Worm (Caenorhabditis elegans): ENCODE data around the gene K06H6.5.

Gene K06H6.5

DNA sequence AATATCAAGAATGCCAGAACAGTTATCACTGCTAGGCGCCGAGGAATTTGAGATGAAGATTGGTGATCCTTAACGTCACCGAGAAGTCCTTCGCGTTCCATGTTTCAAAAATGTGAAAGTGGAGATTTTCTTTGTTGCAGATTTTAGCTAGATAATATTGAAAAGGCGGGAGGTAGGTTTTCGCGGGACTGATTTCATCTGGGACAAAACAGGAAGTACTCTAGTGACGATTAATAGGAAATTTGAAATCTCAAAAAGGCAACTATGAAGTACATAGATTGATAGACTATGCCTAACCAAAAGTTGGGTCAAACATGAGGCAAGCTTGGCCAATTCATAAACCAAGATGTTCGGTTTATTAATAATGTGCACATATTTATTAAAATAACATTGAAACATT, 23.1 kb upstream of the K06H6.5 start, which contains the start of gene C14C6.8:
C14C6.8 (minus strand) TSS at position 101 of the 400 bp plus-strand sequence.
- TF ChIP-seq pha-4 (tag; optimal IDR thresholded peaks at IDR 0.05) (no peak), tbx-2 (tag; optimal IDR thresholded peaks at IDR 0.05) (no peak), pros-1 (tag; optimal IDR thresholded peaks at IDR 0.05) (no peak), ceh-2 (tag; optimal IDR thresholded peaks at IDR 0.05) (no peak), hlh-13 (GFP tag; optimal IDR thresholded peaks at IDR 0.05) (no peak), ttx-3 (tag; optimal IDR thresholded peaks at IDR 0.05) (no peak), C38D4.7 (GFP tag; optimal IDR thresholded peaks at IDR 0.05) (no peak), unc-86 (tag; optimal IDR thresholded peaks at IDR 0.05) (no peak), ceh-9 (tag; optimal IDR thresholded peaks at IDR 0.05) (no peak), ceh-34 (tag; optimal IDR thresholded peaks at IDR 0.05) (no peak), pag-3 (tag; optimal IDR thresholded peaks at IDR 0.05; ENCODE audit: borderline replicate concordance) (no peak), ceh-24 (tag; optimal IDR thresholded peaks at IDR 0.05) (no peak), ets-4 (tag; optimal IDR thresholded peaks at IDR 0.05) (no peak), F13H6.1 (tag; optimal IDR thresholded peaks at IDR 0.05) (no peak), ceh-31 (tag; optimal IDR thresholded peaks at IDR 0.05) (no peak), K09A11.1 (tag; optimal IDR thresholded peaks at IDR 0.05; ENCODE audit: insufficient read depth) (no peak), unc-42 (tag; optimal IDR thresholded peaks at IDR 0.05) (no peak)

DNA sequence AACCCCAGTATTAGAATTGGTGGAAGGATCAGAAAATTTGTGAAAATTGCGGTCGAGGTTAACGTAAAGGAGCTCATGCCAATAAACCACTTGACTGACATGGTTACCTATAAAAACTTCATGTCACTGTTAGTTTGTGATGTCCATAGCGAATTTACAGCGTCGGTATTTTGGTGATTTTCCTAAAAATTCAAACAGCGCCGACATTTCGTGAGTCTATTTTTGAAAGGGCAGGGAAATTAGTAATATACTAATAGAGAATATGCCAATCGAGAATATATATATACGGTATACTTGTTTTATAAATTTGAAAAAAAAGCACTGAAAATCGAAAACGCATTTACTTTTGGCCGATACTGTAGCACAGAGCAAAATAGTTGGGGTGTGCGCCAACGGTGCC, 20.1 kb upstream of the K06H6.5 start, which contains the start of gene srx-8:
srx-8 (minus strand) TSS at position 101 of the 400 bp plus-strand sequence.
- TF ChIP-seq K09A11.1 (tag; optimal IDR thresholded peaks at IDR 0.05; ENCODE audit: insufficient read depth) (no peak), ttx-3 (tag; optimal IDR thresholded peaks at IDR 0.05) (no peak), fkh-6 (tag; optimal IDR thresholded peaks at IDR 0.05) (no peak), fkh-10 (GFP tag; optimal IDR thresholded peaks at IDR 0.05) (no peak), nfya-1 (tag; optimal IDR thresholded peaks at IDR 0.05) (no peak), unc-86 (tag; optimal IDR thresholded peaks at IDR 0.05) (no peak), tbx-7 (tag; optimal IDR thresholded peaks at IDR 0.05) (no peak), ceh-31 (tag; optimal IDR thresholded peaks at IDR 0.05) (no peak), hlh-30 (tag; optimal IDR thresholded peaks at IDR 0.05; ENCODE audit: insufficient read depth) (no peak), F13H6.1 (tag; optimal IDR thresholded peaks at IDR 0.05) (no peak), K02D7.2 (tag; optimal IDR thresholded peaks at IDR 0.05) (no peak), pqm-1 (tag; optimal IDR thresholded peaks at IDR 0.05) (no peak), odd-2 (tag; optimal IDR thresholded peaks at IDR 0.05) (no peak), dve-1 (tag; optimal IDR thresholded peaks at IDR 0.05) (no peak), pha-4 (tag; optimal IDR thresholded peaks at IDR 0.05) (no peak), npax-4 (tag; optimal IDR thresholded peaks at IDR 0.05) (no peak), ceh-24 (tag; optimal IDR thresholded peaks at IDR 0.05) (no peak), eyg-1 (tag; optimal IDR thresholded peaks at IDR 0.05) (no peak), Y22D7AL.16 (tag; optimal IDR thresholded peaks at IDR 0.05) (no peak)

DNA sequence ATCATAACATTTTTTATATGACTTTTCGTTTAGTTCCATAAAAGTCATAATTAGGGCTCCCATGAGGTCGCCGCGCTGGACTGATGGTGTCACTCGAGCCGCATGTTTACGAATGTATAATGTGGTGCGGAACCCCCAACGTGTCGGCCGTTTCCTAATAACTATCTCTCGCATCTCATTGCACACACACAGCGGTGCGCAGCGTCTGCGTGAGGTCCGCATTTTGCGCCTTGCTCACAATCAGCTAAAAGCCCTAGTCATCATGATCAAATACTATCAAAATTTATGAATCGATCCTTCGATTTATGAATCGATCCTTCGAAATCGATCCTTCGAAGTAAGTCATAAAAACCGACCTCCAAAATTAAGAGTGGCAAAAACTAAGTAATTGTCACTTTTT, 16.2 kb upstream of the K06H6.5 start, which contains the start of gene srx-7:
srx-7 (plus strand) TSS at position 256 of the 400 bp plus-strand sequence.
- no peak for TF ChIP-seq hlh-30 (tag; optimal IDR thresholded peaks at IDR 0.05; ENCODE audit: insufficient read depth)
- no peak for TF ChIP-seq eyg-1 (tag; optimal IDR thresholded peaks at IDR 0.05)
- TF ChIP-seq elt-4 (tag; optimal IDR thresholded peaks at IDR 0.05) = no peak
- no peak for TF ChIP-seq ceh-22 (tag; optimal IDR thresholded peaks at IDR 0.05)
- no peak for TF ChIP-seq C08G9.2 (tag; optimal IDR thresholded peaks at IDR 0.05)
- no peak for TF ChIP-seq ceh-45 (GFP tag; IDR thresholded peaks at IDR 0.05)
- TF ChIP-seq odd-2 (tag; optimal IDR thresholded peaks at IDR 0.05) = no peak
- no peak for TF ChIP-seq pag-3 (tag; optimal IDR thresholded peaks at IDR 0.05; ENCODE audit: borderline replicate concordance)
- no peak for TF ChIP-seq ceh-31 (tag; optimal IDR thresholded peaks at IDR 0.05)
- no peak for TF ChIP-seq mec-3 (tag; optimal IDR thresholded peaks at IDR 0.05; ENCODE audit: borderline replicate concordance)
- no peak for TF ChIP-seq npax-4 (tag; optimal IDR thresholded peaks at IDR 0.05)
- TF ChIP-seq pax-1 (tag; optimal IDR thresholded peaks at IDR 0.05) = no peak
- no peak for TF ChIP-seq pha-2 (tag; optimal IDR thresholded peaks at IDR 0.05)
- no peak for TF ChIP-seq hlh-8 (tag; optimal IDR thresholded peaks at IDR 0.05)
- no peak for TF ChIP-seq unc-3 (GFP tag; conservative IDR thresholded peaks at IDR 0.05)
- TF ChIP-seq unc-3 (tag; optimal IDR thresholded peaks at IDR 0.05) = no peak
